Fruit fly (Drosophila melanogaster): ENCODE data around the gene GstT3.
A peak's percentile ranks its signal among the peaks of the same experiment; 100 is the strongest.

GstT3 gene

dm6 chrX:20505897-20506296 is 38.6 kb downstream of the GstT3 start (continued):
- TF ChIP-seq CG7745 (tag; optimal IDR thresholded peaks at IDR 0.05) (no peak), CG12104 (GFP tag; optimal IDR thresholded peaks at IDR 0.05) (peak; percentile 15), CG16863 (GFP tag; optimal IDR thresholded peaks at IDR 0.05) (no peak)

DNA sequence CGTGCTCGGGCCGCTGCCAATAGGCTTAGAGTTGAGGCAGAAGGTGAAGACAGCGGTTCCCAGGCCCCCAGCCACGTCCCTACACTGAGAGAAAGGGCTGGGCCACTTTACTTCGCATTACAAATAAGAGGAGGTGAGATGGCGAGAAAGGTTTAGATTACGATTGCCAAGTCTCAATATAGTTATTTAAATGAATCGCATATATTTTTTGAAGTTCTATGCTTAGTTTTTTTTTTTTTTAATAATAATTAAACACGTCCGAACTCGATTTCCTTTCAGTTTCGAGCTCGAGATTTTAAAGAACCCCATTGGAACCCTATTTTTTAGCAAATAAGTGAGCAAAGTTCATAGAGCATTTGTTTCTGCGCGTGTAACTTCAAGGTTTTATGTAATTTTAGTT is 40.5 kb downstream of the GstT3 start:
- TF ChIP-seq Mad (GFP tag; optimal IDR thresholded peaks at IDR 0.05) = no peak
- no peak for TF ChIP-seq ase (GFP tag; IDR thresholded peaks at IDR 0.05)
- no peak for TF ChIP-seq Gsc (GFP tag; IDR thresholded peaks at IDR 0.05)
- peak; percentile 14; the same call in 1 of the 2 replicates for TF ChIP-seq ara (GFP tag; IDR thresholded peaks at IDR 0.05)
- TF ChIP-seq phol (tag; optimal IDR thresholded peaks at IDR 0.05) = peak; percentile 63
- no peak for TF ChIP-seq CG1792 (GFP tag; optimal IDR thresholded peaks at IDR 0.05)
- peak; percentile 51 for TF ChIP-seq CG7839 (tag; optimal IDR thresholded peaks at IDR 0.05)
- peak; percentile 55 for TF ChIP-seq ind (GFP tag; optimal IDR thresholded peaks at IDR 0.05)
- TF ChIP-seq CG15269 (tag; optimal IDR thresholded peaks at IDR 0.05) = peak; percentile 57
- peak; percentile 60 for TF ChIP-seq Xbp1 (GFP tag; optimal IDR thresholded peaks at IDR 0.05)
- peak; percentile 25 for TF ChIP-seq CG17829 (tag; optimal IDR thresholded peaks at IDR 0.05)
- TF ChIP-seq CG13424 (tag; optimal IDR thresholded peaks at IDR 0.05) = peak; percentile 53
- TF ChIP-seq bcd (GFP tag; optimal IDR thresholded peaks at IDR 0.05) = peak; percentile 53
- peak; percentile 14 for TF ChIP-seq en (GFP tag; optimal IDR thresholded peaks at IDR 0.05)
- peak; percentile 49 for TF ChIP-seq Ssrp (tag; optimal IDR thresholded peaks at IDR 0.05)
- TF ChIP-seq CG30403 (GFP tag; optimal IDR thresholded peaks at IDR 0.05) = peak; percentile 53
- TF ChIP-seq ttk (GFP tag; IDR thresholded peaks at IDR 0.05) = 0 out of 2 replicates have a peak, but pooled peaks have one; percentile 34
- TF ChIP-seq cg (GFP tag; optimal IDR thresholded peaks at IDR 0.05) = no peak
- TF ChIP-seq H2.0 (GFP tag; IDR thresholded peaks at IDR 0.05) = peak; percentile 47; the same call in 1 of the 2 replicates
- TF ChIP-seq fd3F (GFP tag; optimal IDR thresholded peaks at IDR 0.05) = peak; percentile 17
- TF ChIP-seq CG10209 (GFP tag; optimal IDR thresholded peaks at IDR 0.05) = peak; percentile 40
- TF ChIP-seq eyg (GFP tag; optimal IDR thresholded peaks at IDR 0.05) = no peak
- TF ChIP-seq esg (GFP tag; conservative IDR thresholded peaks at IDR 0.05) = peak; percentile 27; the same call in 1 of the 2 replicates
- TF ChIP-seq Hr51 (GFP tag; optimal IDR thresholded peaks at IDR 0.05) = peak in 1 of 2 experiments; percentile 67
- peak; percentile 35 for TF ChIP-seq CG4820 (GFP tag; optimal IDR thresholded peaks at IDR 0.05)
- no peak for TF ChIP-seq p53 (GFP tag; optimal IDR thresholded peaks at IDR 0.05)
- no peak for TF ChIP-seq CG6272 (GFP tag; IDR thresholded peaks at IDR 0.05)
- TF ChIP-seq CG3995 (GFP tag; optimal IDR thresholded peaks at IDR 0.05) = no peak
- peak; percentile 60 for TF ChIP-seq CG31441 (GFP tag; IDR thresholded peaks at IDR 0.05)
- TF ChIP-seq Fer1 (GFP tag; optimal IDR thresholded peaks at IDR 0.05) = peak; percentile 47
- TF ChIP-seq CG10366 (GFP tag; IDR thresholded peaks at IDR 0.05) = peak; percentile 48; the same call in 1 of the 2 replicates
- TF ChIP-seq CG17612 (GFP tag; IDR thresholded peaks at IDR 0.05) = no peak
- TF ChIP-seq bowl (GFP tag; IDR thresholded peaks at IDR 0.05) = no peak
- TF ChIP-seq slbo (GFP tag; IDR thresholded peaks at IDR 0.05) = peak; percentile 55
- TF ChIP-seq jigr1 (GFP tag; IDR thresholded peaks at IDR 0.05) = peak; percentile 58; the same call in 1 of the 3 replicates
- TF ChIP-seq nmo (GFP tag; optimal IDR thresholded peaks at IDR 0.05) = peak; percentile 48
- TF ChIP-seq CG11695 (GFP tag; IDR thresholded peaks at IDR 0.05) = peak; percentile 47; the same call in 1 of the 3 replicates
- TF ChIP-seq CG9437 (GFP tag; optimal IDR thresholded peaks at IDR 0.05) = peak; percentile 27
- TF ChIP-seq Meics (GFP tag; optimal IDR thresholded peaks at IDR 0.05) = peak; percentile 54
- TF ChIP-seq luna (GFP tag; optimal IDR thresholded peaks at IDR 0.05) = no peak
- TF ChIP-seq CG13123 (GFP tag; optimal IDR thresholded peaks at IDR 0.05) = no peak
- peak; percentile 14 for TF ChIP-seq Six4 (GFP tag; optimal IDR thresholded peaks at IDR 0.05)
- peak; percentile 49 for TF ChIP-seq CG10979 (tag; optimal IDR thresholded peaks at IDR 0.05)
- TF ChIP-seq CG18764 (GFP tag; optimal IDR thresholded peaks at IDR 0.05) = peak; percentile 2
- peak; percentile 14 for TF ChIP-seq CG5245 (GFP tag; optimal IDR thresholded peaks at IDR 0.05)
- TF ChIP-seq Mes4 (GFP tag; optimal IDR thresholded peaks at IDR 0.05) = peak; percentile 21
- TF ChIP-seq Ada2b (GFP tag; IDR thresholded peaks at IDR 0.05) = no peak

Measured in whole organism, embryonic.